Fruit fly (Drosophila melanogaster) whole organism, embryonic: Measurements from ENCODE around the gene CG7362.

Experiments used
- Ada2b ChIP-seq: fragments of 200-800 bp; sonication (Bioruptor generic); IDR thresholded peaks from 2 replicates; pipeline ENCODE4 v1.3.6; 2022; ENCODE audit warnings: missing biosample characterization, missing genetic modification characterization
- Atf3 ChIP-seq: fragments of 200-800 bp; sonication (Bioruptor generic); optimal IDR thresholded peaks from 3 replicates; lab custom pipeline; 2016; ENCODE audit warnings: missing biosample characterization, missing genetic modification characterization
- CG10565 ChIP-seq: fragments of 200-800 bp; sonication (Bioruptor generic); optimal IDR thresholded peaks from 3 replicates; lab custom pipeline; 2016; ENCODE audit warnings: missing biosample characterization, mild to moderate bottlenecking, missing genetic modification characterization
- CG11085 ChIP-seq: fragments of 200-800 bp; sonication (Bioruptor generic); IDR thresholded peaks from 2 replicates; pipeline ENCODE4 v1.3.6; 2022; ENCODE audit warnings: missing biosample characterization, missing genetic modification characterization
- CG11398 ChIP-seq: fragments of 200-800 bp; sonication (Bioruptor generic); optimal IDR thresholded peaks from 2 replicates; lab custom pipeline; 2016; ENCODE audit warnings: missing biosample characterization, missing genetic modification characterization
- CG15073 ChIP-seq: fragments of 200-800 bp; sonication (Bioruptor generic); optimal IDR thresholded peaks from 2 replicates; lab custom pipeline; 2016; ENCODE audit warnings: missing biosample characterization, missing genetic modification characterization
- CG15601 ChIP-seq: fragments of 200-800 bp; sonication (Bioruptor generic); optimal IDR thresholded peaks from 3 replicates; lab custom pipeline; 2019; ENCODE audit warnings: missing biosample characterization, mild to moderate bottlenecking, missing genetic modification characterization, moderate library complexity
- CG17612 ChIP-seq: fragments of 200-800 bp; sonication (Bioruptor generic); IDR thresholded peaks from 2 replicates; pipeline ENCODE4 v1.3.6; 2022; ENCODE audit warnings: missing biosample characterization, missing genetic modification characterization
- CG17802 ChIP-seq: fragments of 200-800 bp; sonication (Bioruptor generic); optimal IDR thresholded peaks from 2 replicates; lab custom pipeline; 2018; ENCODE audit warnings: missing biosample characterization, mild to moderate bottlenecking, missing genetic modification characterization, moderate library complexity
- CG1792 ChIP-seq: fragments of 200-800 bp; sonication (Bioruptor generic); optimal IDR thresholded peaks from 2 replicates; lab custom pipeline; 2016; ENCODE audit warnings: missing biosample characterization, missing genetic modification characterization
- CG18476 ChIP-seq: fragments of 200-800 bp; sonication (Bioruptor generic); optimal IDR thresholded peaks from 2 replicates; lab custom pipeline; 2016; ENCODE audit warnings: missing biosample characterization, mild to moderate bottlenecking, missing genetic modification characterization
- CG30431 ChIP-seq: fragments of 200-800 bp; sonication (Bioruptor generic); optimal IDR thresholded peaks from 2 replicates; lab custom pipeline; 2017; ENCODE audit warnings: missing biosample characterization, missing genetic modification characterization
- CG31388 ChIP-seq: fragments of 200-800 bp; sonication (Bioruptor generic); optimal IDR thresholded peaks from 2 replicates; lab custom pipeline; 2016; ENCODE audit warnings: missing biosample characterization, missing genetic modification characterization
- CG33213 ChIP-seq: fragments of 200-800 bp; sonication (Bioruptor generic); optimal IDR thresholded peaks from 3 replicates; lab custom pipeline; 2016; ENCODE audit warnings: missing biosample characterization, missing genetic modification characterization
- CG3407 ChIP-seq: fragments of 200-800 bp; sonication (Bioruptor generic); optimal IDR thresholded peaks from 2 replicates; lab custom pipeline; 2018; ENCODE audit warnings: missing biosample characterization, mild to moderate bottlenecking, missing genetic modification characterization
- CG43689 ChIP-seq: fragments of 200-800 bp; sonication (Bioruptor generic); IDR thresholded peaks from 2 replicates; pipeline ENCODE4 v1.3.6; 2022; ENCODE audit warnings: missing biosample characterization, missing genetic modification characterization
- CG4820 ChIP-seq: fragments of 200-800 bp; sonication (Bioruptor generic); optimal IDR thresholded peaks from 3 replicates; lab custom pipeline; 2016; ENCODE audit warnings: missing biosample characterization, missing genetic modification characterization
- CG8478 ChIP-seq: fragments of >200 bp; optimal IDR thresholded peaks from 2 replicates; lab custom pipeline; 2018
- CG9876 ChIP-seq: fragments of 200-800 bp; sonication (Bioruptor generic); optimal IDR thresholded peaks from 2 replicates; lab custom pipeline; 2016; ENCODE audit warnings: missing biosample characterization, missing genetic modification characterization
- CkIIα-i1 ChIP-seq: fragments of 200-800 bp; sonication (Bioruptor generic); IDR thresholded peaks from 2 replicates; pipeline ENCODE4 v1.3.6; 2022; ENCODE audit warnings: missing biosample characterization, missing genetic modification characterization
- Deaf1 ChIP-seq: fragments of 200-800 bp; optimal IDR thresholded peaks from 3 replicates; lab custom pipeline; 2019; ENCODE audit warnings: missing biosample characterization, mild to moderate bottlenecking, missing genetic modification characterization, moderate library complexity
- Dll ChIP-seq: fragments of 200-800 bp; sonication (Bioruptor generic); IDR thresholded peaks from 4 replicates; pipeline ENCODE4 v1.3.6; 2022; ENCODE audit warnings: missing biosample characterization, missing genetic modification characterization; ENCODE audit not compliant: partially characterized antibody
- Dref ChIP-seq: fragments of 200-800 bp; sonication (Bioruptor generic); IDR thresholded peaks from 2 replicates; pipeline ENCODE4 v1.3.6; 2022; ENCODE audit warnings: missing biosample characterization, missing genetic modification characterization
- Ets65A ChIP-seq: fragments of 200-800 bp; sonication (Bioruptor generic); peaks from one replicate; lab custom pipeline; 2016; ENCODE audit warnings: missing biosample characterization, missing genetic modification characterization
- Fer3 ChIP-seq: fragments of 200-800 bp; sonication (Bioruptor generic); optimal IDR thresholded peaks from 2 replicates; lab custom pipeline; 2018; ENCODE audit warnings: missing biosample characterization, mild to moderate bottlenecking, missing genetic modification characterization, moderate library complexity
- Hand ChIP-seq: fragments of 200-800 bp; sonication (Bioruptor generic); optimal IDR thresholded peaks from 2 replicates; lab custom pipeline; 2017; ENCODE audit warnings: mild to moderate bottlenecking, missing biosample characterization, missing genetic modification reagents, missing genetic modification characterization
- Hmr ChIP-seq: fragments of 200-800 bp; sonication (Bioruptor generic); optimal IDR thresholded peaks from 3 replicates; lab custom pipeline; 2017; ENCODE audit warnings: mild to moderate bottlenecking, missing biosample characterization, missing genetic modification reagents, missing genetic modification characterization
- NC2β ChIP-seq: fragments of 200-800 bp; sonication (Bioruptor generic); optimal IDR thresholded peaks from 2 replicates; lab custom pipeline; 2016; ENCODE audit warnings: missing biosample characterization, missing genetic modification characterization
- Optix ChIP-seq: fragments of 200-800 bp; sonication (Bioruptor generic); IDR thresholded peaks from 3 replicates; pipeline ENCODE4 v1.3.6; 2022; ENCODE audit warnings: missing biosample characterization, missing genetic modification characterization
- Sry-β ChIP-seq: fragments of 200-800 bp; sonication (Bioruptor generic); optimal IDR thresholded peaks from 2 replicates; lab custom pipeline; 2018; ENCODE audit warnings: missing biosample characterization, mild to moderate bottlenecking, missing genetic modification characterization, moderate library complexity
- Xbp1 ChIP-seq: fragments of 200-800 bp; sonication (Bioruptor generic); optimal IDR thresholded peaks from 3 replicates; lab custom pipeline; 2016; ENCODE audit warnings: missing biosample characterization, mild to moderate bottlenecking, missing genetic modification characterization
- btn ChIP-seq: fragments of 200-800 bp; sonication (Bioruptor generic); optimal IDR thresholded peaks from 2 replicates; lab custom pipeline; 2016; ENCODE audit warnings: missing biosample characterization, missing genetic modification characterization
- crol ChIP-seq: fragments of 200-800 bp; sonication (Bioruptor generic); IDR thresholded peaks from 2 replicates; pipeline ENCODE4 v1.3.6; 2022; ENCODE audit warnings: missing biosample characterization, missing genetic modification characterization
- danr ChIP-seq: fragments of 200-800 bp; sonication (Bioruptor generic); IDR thresholded peaks from 2 replicates; pipeline ENCODE4 v1.3.6; 2022; ENCODE audit warnings: missing biosample characterization, missing genetic modification characterization
- dpn ChIP-seq, 2 experiments: fragments of 200-800 bp; sonication (Bioruptor generic); optimal IDR thresholded peaks; 3 replicates each; lab custom pipeline; 2016; ENCODE audit warnings: missing biosample characterization in 2 of 2, missing genetic modification characterization in 2 of 2
- grau ChIP-seq: fragments of 200-800 bp; optimal IDR thresholded peaks from 3 replicates; lab custom pipeline; 2019; ENCODE audit warnings: missing biosample characterization, mild to moderate bottlenecking, missing genetic modification characterization, moderate library complexity
- grn ChIP-seq: fragments of 200-800 bp; sonication (Bioruptor generic); optimal IDR thresholded peaks from 3 replicates; lab custom pipeline; 2017; ENCODE audit warnings: missing biosample characterization, missing genetic modification characterization
- ken ChIP-seq: fragments of 200-800 bp; sonication (Bioruptor generic); IDR thresholded peaks from 3 replicates; pipeline ENCODE4 v1.3.6; 2022; ENCODE audit warnings: missing biosample characterization, missing genetic modification characterization
- lola ChIP-seq, 3 experiments: fragments of >200 bp in 2 of 3; fragments of 200-800 bp in 1 of 3; sonication (Bioruptor generic) in 1 of 3; optimal IDR thresholded peaks; 2 replicates each; lab custom pipeline; 2017 to 2019; ENCODE audit warnings: missing biosample characterization in 3 of 3, missing genetic modification characterization in 3 of 3, mild to moderate bottlenecking in 1 of 3, moderate library complexity in 1 of 3
- nom ChIP-seq: fragments of 200-800 bp; sonication (Bioruptor generic); optimal IDR thresholded peaks from 2 replicates; lab custom pipeline; 2017; ENCODE audit warnings: missing biosample characterization, missing genetic modification characterization, mild to moderate bottlenecking, moderate library complexity, missing genetic modification reagents
- schlank ChIP-seq: fragments of 200-800 bp; sonication (Bioruptor generic); optimal IDR thresholded peaks from 2 replicates; lab custom pipeline; 2018; ENCODE audit warnings: missing biosample characterization, mild to moderate bottlenecking, missing genetic modification characterization
- scrt ChIP-seq: fragments of 200-800 bp; sonication (Bioruptor generic); optimal IDR thresholded peaks from 2 replicates; lab custom pipeline; 2018; ENCODE audit warnings: missing biosample characterization, mild to moderate bottlenecking, missing genetic modification characterization, moderate library complexity
- sd ChIP-seq: fragments of 200-800 bp; sonication (Bioruptor generic); optimal IDR thresholded peaks from 3 replicates; lab custom pipeline; 2018; ENCODE audit warnings: missing biosample characterization, mild to moderate bottlenecking, missing genetic modification characterization, moderate library complexity
- sna ChIP-seq: fragments of 200-800 bp; sonication (Bioruptor generic); IDR thresholded peaks from 2 replicates; pipeline ENCODE4 v1.3.6; 2022; ENCODE audit warnings: missing biosample characterization, missing genetic modification characterization; ENCODE audit not compliant: partially characterized antibody
- stwl ChIP-seq: fragments of 200-800 bp; sonication (Bioruptor generic); optimal IDR thresholded peaks from 3 replicates; lab custom pipeline; 2018; ENCODE audit warnings: missing biosample characterization, mild to moderate bottlenecking, missing genetic modification characterization, moderate library complexity
- tll ChIP-seq, 2 experiments: fragments of 200-800 bp in 1 of 2; fragments of >200 bp in 1 of 2; sonication (Bioruptor generic) in 1 of 2; optimal IDR thresholded peaks; 2 replicates each; lab custom pipeline; 2017 to 2019; ENCODE audit warnings: missing biosample characterization in 2 of 2, missing genetic modification characterization in 2 of 2, mild to moderate bottlenecking in 1 of 2, moderate library complexity in 1 of 2
- usp ChIP-seq: fragments of >200 bp; optimal IDR thresholded peaks from 2 replicates; lab custom pipeline; 2017; ENCODE audit warnings: missing biosample characterization, missing genetic modification characterization
- z ChIP-seq: fragments of 200-800 bp; sonication (Bioruptor generic); IDR thresholded peaks from 3 replicates; pipeline ENCODE4 v1.3.6; 2022; ENCODE audit warnings: missing biosample characterization, missing genetic modification characterization

Gene CG7362

DNA sequence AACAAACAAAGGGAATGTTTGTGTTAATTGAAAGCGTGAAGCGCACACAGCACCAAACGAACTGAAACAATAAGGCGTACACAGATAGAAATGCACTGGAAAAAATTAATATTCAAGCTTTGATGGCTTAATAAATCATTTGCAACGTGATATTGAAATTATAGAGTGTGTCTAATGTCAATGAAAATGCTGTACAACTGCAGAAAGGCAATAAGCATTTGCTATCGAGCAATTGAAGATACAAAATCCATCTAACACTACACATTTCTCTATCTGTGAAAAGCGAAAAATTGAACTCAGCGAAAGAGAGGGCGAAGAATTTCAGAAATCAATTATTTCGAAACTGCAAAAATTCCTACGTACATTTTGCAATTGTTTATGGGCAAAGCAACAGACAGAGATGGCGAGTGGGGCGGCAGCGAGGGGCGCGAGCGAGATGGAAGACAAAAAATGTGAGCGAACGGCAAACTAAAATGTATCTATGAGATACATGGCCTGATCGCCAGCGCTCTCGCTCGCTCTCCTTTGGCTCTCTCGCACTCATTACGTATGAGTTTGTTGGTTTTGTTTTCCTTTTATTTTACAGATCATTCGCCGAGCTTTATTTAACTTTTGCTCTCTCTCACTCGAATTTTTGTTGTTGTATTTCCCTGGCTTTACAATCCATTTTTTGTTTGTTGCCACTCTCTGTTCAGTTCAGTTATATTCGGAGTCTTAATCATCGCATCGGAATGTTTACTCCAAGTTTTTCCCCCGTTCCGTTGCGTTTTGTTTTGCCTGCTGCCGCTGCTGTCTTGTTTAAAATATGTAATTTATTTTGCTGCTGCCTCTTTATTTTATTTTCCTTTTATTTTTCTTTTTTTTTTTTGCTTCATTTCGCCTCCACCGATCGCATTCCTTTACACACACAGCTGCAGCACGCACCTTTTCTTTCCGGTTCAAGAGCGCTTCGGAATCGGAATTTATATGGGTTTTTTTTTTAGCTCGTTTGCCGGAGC, 32.0 kb downstream of the CG7362 start (continued):
- TF ChIP-seq Hand (GFP tag; lab: Kevin White, UChicago) (no peak), CG30431 (GFP tag; lab: Kevin White, UChicago) (peak; percentile 36), stwl (tag; lab: Kevin White, UChicago) (no peak), grn (GFP tag; lab: Kevin White, UChicago) (no peak), tll (GFP tag; optimal IDR thresholded peaks at IDR 0.05; lab: Kevin White, UChicago) (no peak), schlank (tag; lab: Kevin White, UChicago) (peak; percentile 19), Dll (GFP tag; lab: Robert Waterston, UW) (0 out of 4 replicates have a peak, but pooled peaks have one; percentile 23), usp (GFP tag; lab: Kevin White, UChicago) (no peak), dpn (GFP tag; optimal IDR thresholded peaks at IDR 0.05; lab: Kevin White, UChicago) (peak; percentile 67 to 69), CG3407 (GFP tag; lab: Kevin White, UChicago) (peak; percentile 35), Ada2b (peak; percentile 69), scrt (peak; percentile 45), Dref (GFP tag; lab: Robert Waterston, UW) (no peak), Hmr (peak; percentile 59), CG43689 (GFP tag; lab: Robert Waterston, UW) (no peak), ken (GFP tag; lab: Robert Waterston, UW) (no peak; the same call in 2 of the 3 replicates), CG9876 (GFP tag; lab: Kevin White, UChicago) (peak; percentile 13), Fer3 (tag; lab: Kevin White, UChicago) (peak; percentile 71), CG4820 (GFP tag; lab: Kevin White, UChicago) (peak; percentile 56), sna (no peak), CG8478 (no peak), lola (GFP tag; optimal IDR thresholded peaks at IDR 0.05; lab: Kevin White, UChicago) (peak in 1 of 3 experiments; percentile 50), CG33213 (peak; percentile 27), CG15073 (GFP tag; lab: Kevin White, UChicago) (no peak), CG11085 (no peak), Sry-β (no peak), Xbp1 (GFP tag; lab: Kevin White, UChicago) (peak; percentile 74), Optix (GFP tag; lab: Robert Waterston, UW) (peak; percentile 67; the same call in 2 of the 3 replicates), CG11398 (peak; percentile 68), grau (peak; percentile 70), CG15601 (tag; lab: Kevin White, UChicago) (peak; percentile 46), Deaf1 (tag; lab: Kevin White, UChicago) (peak; percentile 12), CkIIα-i1 (GFP tag; lab: Robert Waterston, UW) (no peak), Atf3 (GFP tag; lab: Kevin White, UChicago) (peak; percentile 29), nom (peak; percentile 47), CG10565 (GFP tag; lab: Kevin White, UChicago) (no peak), z (GFP tag; lab: Robert Waterston, UW) (peak; percentile 91), CG17612 (GFP tag; lab: Robert Waterston, UW) (peak; percentile 49; the same call in 1 of the 2 replicates), CG31388 (no peak), danr (GFP tag; lab: Robert Waterston, UW) (peak; percentile 51; the same call in 1 of the 2 replicates), btn (peak; percentile 74), NC2β (peak; percentile 51), CG17802 (peak; percentile 38), crol (GFP tag; lab: Robert Waterston, UW) (peak; percentile 6; the same call in 1 of the 2 replicates), CG18476 (peak; percentile 12), CG1792 (GFP tag; lab: Kevin White, UChicago) (peak; percentile 19), Ets65A (GFP tag; lab: Kevin White, UChicago) (peak; percentile 73), sd (tag; lab: Kevin White, UChicago) (peak; percentile 99)
